Worm (Caenorhabditis elegans) whole organism, L2 larva: ENCODE results near the gene ttr-36.
A peak's percentile ranks its signal among the peaks of the same experiment; 100 is the strongest.

ENCODE experiments used
- F13H6.1 ChIP-seq: sonication (generic microtip); optimal IDR thresholded peaks from 2 replicates; lab custom pipeline; 2016; ENCODE audit warnings: missing genetic modification characterization, missing compliant biosample characterization
- R02D3.7 ChIP-seq: fragments of 150-350 bp; optimal IDR thresholded peaks from 2 replicates; lab custom pipeline; 2014; ENCODE audit warnings: missing biosample characterization, missing genetic modification characterization
- alr-1 ChIP-seq: fragments of 150-350 bp; optimal IDR thresholded peaks from 2 replicates; lab custom pipeline; 2014; ENCODE audit warnings: missing biosample characterization, missing genetic modification characterization
- lin-13 ChIP-seq: fragments of 150-350 bp; optimal IDR thresholded peaks from 2 replicates; lab custom pipeline; 2014; ENCODE audit warnings: missing biosample characterization, missing genetic modification reagents, missing genetic modification characterization
- lin-39 ChIP-seq: fragments of 150-350 bp; optimal IDR thresholded peaks from 2 replicates; lab custom pipeline; 2014; ENCODE audit warnings: missing biosample characterization, missing genetic modification reagents, missing genetic modification characterization
- lsy-2 ChIP-seq, 2 experiments: fragments of 150-350 bp in 1 of 2; sonication (generic microtip) in 1 of 2; optimal IDR thresholded peaks; 2 replicates each; lab custom pipeline; 2014 to 2017; ENCODE audit warnings: missing biosample characterization in 2 of 2, missing genetic modification characterization in 2 of 2
- nhr-11 ChIP-seq: fragments of 150-350 bp; optimal IDR thresholded peaks from 2 replicates; lab custom pipeline; 2014; ENCODE audit warnings: missing biosample characterization, missing genetic modification characterization
- nhr-237 ChIP-seq: fragments of 150-350 bp; optimal IDR thresholded peaks from 2 replicates; lab custom pipeline; 2014; ENCODE audit warnings: missing biosample characterization, missing genetic modification characterization
- peb-1 ChIP-seq: fragments of 150-350 bp; optimal IDR thresholded peaks from 2 replicates; lab custom pipeline; 2014; ENCODE audit warnings: missing biosample characterization, missing genetic modification characterization
- ztf-11 ChIP-seq: sonication (generic microtip); optimal IDR thresholded peaks from 2 replicates; lab custom pipeline; 2017; ENCODE audit warnings: missing biosample characterization, missing genetic modification characterization

- TF ChIP-seq F13H6.1 (no peak), R02D3.7 (tag; lab: Kevin White, UChicago) (no peak), lsy-2 (tag; optimal IDR thresholded peaks at IDR 0.05; lab: Kevin White, UChicago) (peak in 1 of 2 experiments; percentile 16), alr-1 (tag; lab: Kevin White, UChicago) (no peak), nhr-237 (tag; lab: Kevin White, UChicago) (no peak), nhr-11 (tag; lab: Kevin White, UChicago) (no peak), peb-1 (tag; lab: Kevin White, UChicago) (no peak), lin-39 (tag; lab: Kevin White, UChicago) (no peak), ztf-11 (no peak), lin-13 (no peak)
Observed at ce11 chrX:6531896-6532295, 21.2 kb downstream of the ttr-36 start.
